Fruit fly (Drosophila melanogaster) ovary, adult (tissue): Measurements from ENCODE around the gene CG43755.

Source experiments
- CG17801 ChIP-seq: fragments of 200-800 bp; optimal IDR thresholded peaks from 2 replicates; lab custom pipeline; 2019; ENCODE audit warnings: missing biosample characterization, mild to moderate bottlenecking, missing genetic modification characterization, moderate library complexity; ENCODE audit not compliant: partially characterized antibody

CG43755 gene

dm6 chr2L:294452-295362 lies 34.9 kb downstream of the CG43755 start, which contains the start of the genes U2af38 and Stip1:
U2af38 (minus strand) TSS chr2L:294681.
Stip1 (plus strand) TSS chr2L:295122.
- TF ChIP-seq CG17801, result no peak

- peak; percentile 2 for TF ChIP-seq CG17801
Measured at dm6 chr2L:292301-292700, 37.3 kb downstream of the CG43755 start, which contains the start of gene CG11562. CG11562 (plus strand) TSS chr2L:292419.

dm6 chr2L:291657-292056 lies 37.9 kb downstream of the CG43755 start, which contains the start of gene CG3625:
CG3625 (minus strand) TSS chr2L:291795.
- TF ChIP-seq CG17801, result no peak

dm6 chr2L:290949-291348 lies 38.6 kb downstream of the CG43755 start:
- no peak for TF ChIP-seq CG17801

- no peak for TF ChIP-seq CG17801
Measured at dm6 chr2L:290373-290772, 39.2 kb downstream of the CG43755 start.

- TF ChIP-seq CG17801, result no peak
Measured at dm6 chr2L:289044-289443, 40.5 kb downstream of the CG43755 start, which contains the start of gene Amnionless. Amnionless (minus strand) TSS chr2L:289144.

- peak; percentile 33 for TF ChIP-seq CG17801
Measured at dm6 chr2L:286421-286820, 43.1 kb downstream of the CG43755 start.

dm6 chr2L:285596-286023 lies 44.0 kb downstream of the CG43755 start:
- TF ChIP-seq CG17801, result no peak

- TF ChIP-seq CG17801, result peak; percentile 59
Measured at dm6 chr2L:283071-283482, 46.5 kb downstream of the CG43755 start, which contains the start of gene CG11601. CG11601 (minus strand) TSS chr2L:283269.

dm6 chr2L:278134-278533 lies 51.4 kb downstream of the CG43755 start, which contains the start of gene CG17078:
CG17078 (minus strand) TSS chr2L:278234.
- no peak for TF ChIP-seq CG17801

- TF ChIP-seq CG17801, result no peak
Measured at dm6 chr2L:277122-277671, 52.4 kb downstream of the CG43755 start, which contains the start of gene smo. smo (plus strand) TSS chr2L:277582.
